Fruit fly (Drosophila melanogaster) whole organism, embryonic: ENCODE data around the gene GstD4.

ENCODE experiments used
- Abd-B ChIP-seq: fragments of 200-800 bp; sonication (Bioruptor generic); optimal IDR thresholded peaks from 2 replicates; lab custom pipeline; 2018; ENCODE audit warnings: missing biosample characterization, mild to moderate bottlenecking, missing genetic modification characterization, moderate library complexity
- CG10209 ChIP-seq: fragments of 200-800 bp; sonication (Bioruptor generic); optimal IDR thresholded peaks from 3 replicates; lab custom pipeline; 2017; ENCODE audit warnings: missing biosample characterization, mild to moderate bottlenecking, missing genetic modification characterization, missing genetic modification reagents
- CG10431 ChIP-seq: fragments of 200-800 bp; sonication (Bioruptor generic); optimal IDR thresholded peaks from 3 replicates; lab custom pipeline; 2018; ENCODE audit warnings: missing biosample characterization, mild to moderate bottlenecking, missing genetic modification characterization
- CG10543 ChIP-seq: fragments of 200-800 bp; sonication (Bioruptor generic); optimal IDR thresholded peaks from 3 replicates; lab custom pipeline; 2017; ENCODE audit warnings: missing biosample characterization, mild to moderate bottlenecking, missing genetic modification characterization, moderate library complexity
- CG10959 ChIP-seq: fragments of 200-800 bp; sonication (Bioruptor generic); IDR thresholded peaks from 2 replicates; pipeline ENCODE4 v1.3.6; 2022; ENCODE audit warnings: missing biosample characterization, missing genetic modification characterization
- CG11723 ChIP-seq: fragments of 200-800 bp; sonication (Bioruptor generic); optimal IDR thresholded peaks from 2 replicates; lab custom pipeline; 2017; ENCODE audit warnings: missing biosample characterization, mild to moderate bottlenecking, missing genetic modification characterization
- CG12391 ChIP-seq: fragments of 200-800 bp; sonication (Bioruptor generic); optimal IDR thresholded peaks from 3 replicates; lab custom pipeline; 2018; ENCODE audit warnings: missing biosample characterization, mild to moderate bottlenecking, missing genetic modification characterization, moderate library complexity
- CG13296 ChIP-seq: fragments of 200-800 bp; sonication (Bioruptor generic); optimal IDR thresholded peaks from 3 replicates; lab custom pipeline; 2018; ENCODE audit warnings: missing biosample characterization, mild to moderate bottlenecking, missing genetic modification characterization
- CG14667 ChIP-seq: fragments of 200-800 bp; sonication (Bioruptor generic); IDR thresholded peaks from 2 replicates; pipeline ENCODE4 v1.3.6; 2022; ENCODE audit warnings: missing biosample characterization, missing genetic modification characterization
- CG16863 ChIP-seq: fragments of 200-800 bp; sonication (Bioruptor generic); optimal IDR thresholded peaks from 3 replicates; lab custom pipeline; 2016; ENCODE audit warnings: missing biosample characterization, missing genetic modification characterization
- CG17802 ChIP-seq: fragments of 200-800 bp; sonication (Bioruptor generic); optimal IDR thresholded peaks from 2 replicates; lab custom pipeline; 2018; ENCODE audit warnings: missing biosample characterization, mild to moderate bottlenecking, missing genetic modification characterization, moderate library complexity
- CG18011 ChIP-seq: fragments of 200-800 bp; sonication (Bioruptor generic); optimal IDR thresholded peaks from 2 replicates; lab custom pipeline; 2017; ENCODE audit warnings: missing biosample characterization, missing genetic modification characterization, mild to moderate bottlenecking, moderate library complexity, missing genotype
- CG18619 ChIP-seq: fragments of 200-800 bp; sonication (Bioruptor generic); optimal IDR thresholded peaks from 3 replicates; lab custom pipeline; 2017; ENCODE audit warnings: missing biosample characterization, mild to moderate bottlenecking, missing genetic modification characterization
- CG2120 ChIP-seq: fragments of 200-800 bp; sonication (Bioruptor generic); optimal IDR thresholded peaks from 3 replicates; lab custom pipeline; 2016; ENCODE audit warnings: missing biosample characterization, missing genetic modification characterization
- CG31441 ChIP-seq: fragments of 200-800 bp; sonication (Bioruptor generic); IDR thresholded peaks from 2 replicates; pipeline ENCODE4 v1.3.6; 2022; ENCODE audit warnings: missing biosample characterization, missing genetic modification characterization
- CG6689 ChIP-seq: fragments of 200-800 bp; sonication (Bioruptor generic); IDR thresholded peaks from 2 replicates; pipeline ENCODE4 v1.3.6; 2022; ENCODE audit warnings: missing biosample characterization, missing genetic modification characterization
- CG6765 ChIP-seq: fragments of 200-800 bp; sonication (Bioruptor generic); optimal IDR thresholded peaks from 3 replicates; lab custom pipeline; 2017; ENCODE audit warnings: missing biosample characterization, mild to moderate bottlenecking, missing genetic modification characterization
- CG7745 ChIP-seq: fragments of 200-800 bp; sonication (Bioruptor generic); optimal IDR thresholded peaks from 2 replicates; lab custom pipeline; 2018; ENCODE audit warnings: missing biosample characterization, mild to moderate bottlenecking, missing genetic modification characterization, moderate library complexity
- CG9215 ChIP-seq: fragments of 200-800 bp; sonication (Bioruptor generic); IDR thresholded peaks from 2 replicates; pipeline ENCODE4 v1.3.6; 2022; ENCODE audit warnings: missing biosample characterization, missing genetic modification characterization
- Dek ChIP-seq: fragments of 200-800 bp; sonication (Bioruptor generic); optimal IDR thresholded peaks from 3 replicates; lab custom pipeline; 2019; ENCODE audit warnings: missing biosample characterization, mild to moderate bottlenecking, missing genetic modification characterization, moderate library complexity
- Eip74EF ChIP-seq, 2 experiments: fragments of 200-800 bp in 1 of 2; fragments of >200 bp in 1 of 2; sonication (Bioruptor generic) in 1 of 2; optimal IDR thresholded peaks; 2 replicates each; lab custom pipeline; 2017 to 2019; ENCODE audit warnings: missing biosample characterization in 2 of 2, missing genetic modification characterization in 2 of 2, mild to moderate bottlenecking in 1 of 2, moderate library complexity in 1 of 2
- Elba2 ChIP-seq: fragments of 200-800 bp; sonication (Bioruptor generic); optimal IDR thresholded peaks from 3 replicates; lab custom pipeline; 2016; ENCODE audit warnings: missing biosample characterization, missing genetic modification characterization
- Gug ChIP-seq: fragments of 200-800 bp; sonication (Bioruptor generic); IDR thresholded peaks from 4 replicates; pipeline ENCODE4 v1.3.6; 2022; ENCODE audit warnings: missing biosample characterization, missing genetic modification characterization
- Jarid2 ChIP-seq: fragments of 200-800 bp; sonication (Bioruptor generic); optimal IDR thresholded peaks from 3 replicates; lab custom pipeline; 2017; ENCODE audit warnings: mild to moderate bottlenecking, missing biosample characterization, missing genetic modification reagents, missing genetic modification characterization
- MESR4 ChIP-seq: fragments of 200-800 bp; sonication (Bioruptor generic); optimal IDR thresholded peaks from 2 replicates; lab custom pipeline; 2018; ENCODE audit warnings: missing biosample characterization, mild to moderate bottlenecking, missing genetic modification characterization, moderate library complexity
- MTF-1 ChIP-seq: fragments of 200-800 bp; sonication (Bioruptor generic); optimal IDR thresholded peaks from 2 replicates; lab custom pipeline; 2018; ENCODE audit warnings: missing biosample characterization, mild to moderate bottlenecking, missing genetic modification characterization, borderline replicate concordance
- Mad ChIP-seq: fragments of 200-800 bp; sonication (Bioruptor generic); optimal IDR thresholded peaks from 2 replicates; lab custom pipeline; 2016; ENCODE audit warnings: missing biosample characterization, missing genetic modification characterization
- Nf-YB ChIP-seq: fragments of 200-800 bp; sonication (Bioruptor generic); optimal IDR thresholded peaks from 3 replicates; lab custom pipeline; 2019; ENCODE audit warnings: missing biosample characterization, mild to moderate bottlenecking, missing genetic modification characterization, moderate library complexity
- Rfx ChIP-seq: fragments of 200-800 bp; sonication (Bioruptor generic); IDR thresholded peaks from 2 replicates; pipeline ENCODE4 v1.3.6; 2022; ENCODE audit warnings: missing biosample characterization, missing genetic modification characterization
- Six4 ChIP-seq: fragments of 200-800 bp; sonication (Bioruptor generic); optimal IDR thresholded peaks from 2 replicates; lab custom pipeline; 2016; ENCODE audit warnings: missing biosample characterization, missing genetic modification characterization
- Spps ChIP-seq: fragments of 200-800 bp; sonication (Bioruptor generic); optimal IDR thresholded peaks from 2 replicates; lab custom pipeline; 2018; ENCODE audit warnings: missing biosample characterization, mild to moderate bottlenecking, missing genetic modification characterization
- TFAM ChIP-seq: fragments of 200-800 bp; sonication (Bioruptor generic); optimal IDR thresholded peaks from 2 replicates; lab custom pipeline; 2017; ENCODE audit warnings: missing biosample characterization, missing genetic modification characterization, inconsistent platforms
- ash1 ChIP-seq: fragments of 200-800 bp; sonication (Bioruptor generic); optimal IDR thresholded peaks from 2 replicates; lab custom pipeline; 2018; ENCODE audit warnings: missing biosample characterization, mild to moderate bottlenecking, missing genetic modification characterization
- disco-r ChIP-seq: fragments of 200-800 bp; sonication (Bioruptor generic); optimal IDR thresholded peaks from 2 replicates; lab custom pipeline; 2016; ENCODE audit warnings: missing biosample characterization, missing genetic modification characterization
- dmrt11E ChIP-seq: fragments of 200-800 bp; sonication (Bioruptor generic); optimal IDR thresholded peaks from 3 replicates; lab custom pipeline; 2018; ENCODE audit warnings: missing biosample characterization, mild to moderate bottlenecking, missing genetic modification characterization, moderate library complexity
- ewg ChIP-seq: fragments of 200-800 bp; sonication (Bioruptor generic); optimal IDR thresholded peaks from 3 replicates; lab custom pipeline; 2017; ENCODE audit warnings: mild to moderate bottlenecking, missing biosample characterization, missing genetic modification reagents, missing genetic modification characterization
- gfzf ChIP-seq: fragments of 200-800 bp; sonication (Bioruptor generic); optimal IDR thresholded peaks from 2 replicates; lab custom pipeline; 2016; ENCODE audit warnings: missing biosample characterization, mild to moderate bottlenecking, missing genetic modification characterization, moderate library complexity
- ham ChIP-seq: fragments of 200-800 bp; sonication (Bioruptor generic); IDR thresholded peaks from 2 replicates; pipeline ENCODE4 v1.3.6; 2022; ENCODE audit warnings: missing biosample characterization, missing genetic modification characterization
- kah ChIP-seq: fragments of 200-800 bp; sonication (Bioruptor generic); optimal IDR thresholded peaks from 2 replicates; lab custom pipeline; 2018; ENCODE audit warnings: missing biosample characterization, mild to moderate bottlenecking, missing genetic modification characterization
- klu ChIP-seq: fragments of 200-800 bp; sonication (Bioruptor generic); IDR thresholded peaks from 2 replicates; pipeline ENCODE4 v1.3.6; 2022; ENCODE audit warnings: missing biosample characterization, missing genetic modification characterization
- lmd ChIP-seq: fragments of 200-800 bp; sonication (Bioruptor generic); IDR thresholded peaks from 2 replicates; pipeline ENCODE4 v1.3.6; 2022; ENCODE audit warnings: missing biosample characterization, missing genetic modification characterization
- maf-S ChIP-seq: fragments of 200-800 bp; sonication (Bioruptor generic); optimal IDR thresholded peaks from 2 replicates; lab custom pipeline; 2016; ENCODE audit warnings: missing biosample characterization, missing genetic modification characterization
- nerfin-2 ChIP-seq: fragments of 200-800 bp; sonication (Bioruptor generic); IDR thresholded peaks from 2 replicates; pipeline ENCODE4 v1.3.6; 2022; ENCODE audit warnings: missing biosample characterization, missing genetic modification characterization; ENCODE audit not compliant: partially characterized antibody
- pum ChIP-seq: fragments of 200-800 bp; sonication (Bioruptor generic); optimal IDR thresholded peaks from 2 replicates; lab custom pipeline; 2016; ENCODE audit warnings: missing biosample characterization, missing genetic modification characterization
- sens ChIP-seq: fragments of 200-800 bp; sonication (Bioruptor generic); peaks from one replicate; lab custom pipeline; 2016; ENCODE audit warnings: missing biosample characterization, missing genetic modification characterization
- so ChIP-seq: fragments of 200-800 bp; sonication (Bioruptor generic); IDR thresholded peaks from 3 replicates; pipeline ENCODE4 v1.3.6; 2022; ENCODE audit warnings: missing biosample characterization, missing genetic modification characterization
- tin ChIP-seq: fragments of 200-800 bp; sonication (Bioruptor generic); optimal IDR thresholded peaks from 3 replicates; lab custom pipeline; 2016; ENCODE audit warnings: missing biosample characterization, missing genetic modification characterization
- wdn ChIP-seq: fragments of 200-800 bp; sonication (Bioruptor generic); IDR thresholded peaks from 2 replicates; pipeline ENCODE4 v1.3.6; 2022; ENCODE audit warnings: missing biosample characterization, missing genetic modification characterization
- zen2 ChIP-seq: fragments of 200-800 bp; sonication (Bioruptor generic); IDR thresholded peaks from 3 replicates; pipeline ENCODE4 v1.3.6; 2022; ENCODE audit warnings: missing biosample characterization, missing genetic modification characterization; ENCODE audit not compliant: partially characterized antibody

GstD4 gene

dm6 chr3R:12369135-12369792, 4.6 kb upstream of the GstD4 start, which contains the start of gene GstD1 (continued):
- TF ChIP-seq Dek = peak; percentile 33
- no peak for TF ChIP-seq maf-S (GFP tag; lab: Kevin White, UChicago)
- TF ChIP-seq CG14667 (GFP tag; lab: Robert Waterston, UW) = no peak
- TF ChIP-seq Jarid2 (GFP tag; lab: Kevin White, UChicago) = peak; percentile 90
- peak; percentile 6 for TF ChIP-seq pum
- no peak for TF ChIP-seq ash1
- no peak for TF ChIP-seq dmrt11E (tag; lab: Kevin White, UChicago)
- TF ChIP-seq Nf-YB (GFP tag; lab: Kevin White, UChicago) = no peak
- no peak for TF ChIP-seq Mad (GFP tag; lab: Kevin White, UChicago)
- no peak for TF ChIP-seq CG17802 (tag; lab: Kevin White, UChicago)
- TF ChIP-seq zen2 (GFP tag; lab: Robert Waterston, UW) = peak; percentile 38; the same call in 1 of the 3 replicates
- no peak; the same call in 2 of the 3 replicates for TF ChIP-seq so (GFP tag; lab: Robert Waterston, UW)
- peak; percentile 44 for TF ChIP-seq CG18619
- no peak for TF ChIP-seq CG6689
- TF ChIP-seq Rfx (GFP tag; lab: Robert Waterston, UW) = peak; percentile 57
- TF ChIP-seq tin (GFP tag; lab: Kevin White, UChicago) = peak; percentile 20
- TF ChIP-seq CG10431 (GFP tag; lab: Kevin White, UChicago) = no peak
- TF ChIP-seq MTF-1 (GFP tag; lab: Kevin White, UChicago) = no peak
- peak; percentile 28 for TF ChIP-seq CG12391 (tag; lab: Kevin White, UChicago)
- no peak for TF ChIP-seq CG16863 (GFP tag; lab: Kevin White, UChicago)
- TF ChIP-seq ham (GFP tag; lab: Robert Waterston, UW) = no peak
- peak; percentile 71 for TF ChIP-seq sens (GFP tag; lab: Kevin White, UChicago)
- TF ChIP-seq CG10209 (GFP tag; lab: Kevin White, UChicago) = no peak
- no peak for TF ChIP-seq TFAM (GFP tag; lab: Kevin White, UChicago)
- TF ChIP-seq Six4 (GFP tag; lab: Kevin White, UChicago) = peak; percentile 33
- peak in 1 of 2 experiments; percentile 9 for TF ChIP-seq Eip74EF (GFP tag; optimal IDR thresholded peaks at IDR 0.05; lab: Kevin White, UChicago)
- peak; percentile 24 for TF ChIP-seq CG18011
- no peak for TF ChIP-seq CG31441 (GFP tag; lab: Robert Waterston, UW)
- TF ChIP-seq lmd = peak; percentile 47
- TF ChIP-seq CG10543 (GFP tag; lab: Kevin White, UChicago) = peak; percentile 89
- no peak for TF ChIP-seq CG7745 (tag; lab: Kevin White, UChicago)
- TF ChIP-seq MESR4 = no peak
- TF ChIP-seq CG6765 (GFP tag; lab: Kevin White, UChicago) = peak; percentile 37
- TF ChIP-seq CG11723 (GFP tag; lab: Kevin White, UChicago) = no peak
- TF ChIP-seq ewg = peak; percentile 21
- 0 out of 2 replicates have a peak, but pooled peaks have one; percentile 45 for TF ChIP-seq CG9215
- no peak for TF ChIP-seq kah (GFP tag; lab: Kevin White, UChicago)
- no peak for TF ChIP-seq CG13296 (GFP tag; lab: Kevin White, UChicago)
- no peak for TF ChIP-seq nerfin-2 (GFP tag; lab: Robert Waterston, UW)
- TF ChIP-seq Abd-B (GFP tag; lab: Kevin White, UChicago) = peak; percentile 21
- no peak for TF ChIP-seq klu (GFP tag; lab: Robert Waterston, UW)
- no peak for TF ChIP-seq CG10959 (GFP tag; lab: Robert Waterston, UW)
- TF ChIP-seq disco-r (GFP tag; lab: Kevin White, UChicago) = no peak
- TF ChIP-seq Spps (tag; lab: Kevin White, UChicago) = no peak
- no peak for TF ChIP-seq Gug (GFP tag; lab: Robert Waterston, UW)
- no peak; the same call in 1 of the 2 replicates for TF ChIP-seq wdn (GFP tag; lab: Robert Waterston, UW)
- TF ChIP-seq CG2120 (GFP tag; lab: Kevin White, UChicago) = peak; percentile 75
- TF ChIP-seq gfzf = no peak
- no peak for TF ChIP-seq Elba2 (GFP tag; lab: Kevin White, UChicago)
